Worm (Caenorhabditis elegans) whole organism, young adult: ENCODE measurements around the gene Y26E6A.3.

Experiments
- B0035.1 ChIP-seq: sonication (generic microtip); optimal IDR thresholded peaks from 2 replicates; lab custom pipeline; 2016; ENCODE audit warnings: missing genetic modification characterization, mild to moderate bottlenecking, missing compliant biosample characterization, missing genotype, missing genetic modification reagents
- C06A6.2 ChIP-seq: fragments of 200-800 bp; sonication (Bioruptor generic); conservative IDR thresholded peaks from 2 replicates; pipeline ENCODE4 v1.3.6; 2022; ENCODE audit warnings: missing genetic modification characterization, missing compliant biosample characterization
- T26A5.8 ChIP-seq: sonication (generic microtip); optimal IDR thresholded peaks from 2 replicates; lab custom pipeline; 2016; ENCODE audit warnings: missing genetic modification characterization, missing compliant biosample characterization
- Y53F4B.3 ChIP-seq: fragments of 200-800 bp; sonication (Bioruptor generic); IDR thresholded peaks from 2 replicates; pipeline ENCODE4 v1.3.6; 2022; ENCODE audit warnings: missing genetic modification reagents, missing genetic modification characterization, missing compliant biosample characterization
- akir-1 ChIP-seq: fragments of 200-800 bp; sonication (Bioruptor generic); optimal IDR thresholded peaks from 2 replicates; lab custom pipeline; 2018; ENCODE audit warnings: mild to moderate bottlenecking, missing genetic modification characterization, moderate library complexity, missing compliant biosample characterization
- ama-1 ChIP-seq, 3 experiments: fragments of 150-350 bp in 1 of 3; sonication (generic microtip) in 2 of 3; optimal IDR thresholded peaks; 2 replicates each; lab custom pipeline; 2014 to 2018; ENCODE audit warnings: missing biosample characterization in 2 of 3, missing genetic modification characterization in 2 of 3, missing genetic modification reagents in 2 of 3
- bed-2 ChIP-seq: fragments of 200-800 bp; sonication (Bioruptor generic); IDR thresholded peaks from 2 replicates; pipeline ENCODE4 v1.3.6; 2022; ENCODE audit warnings: missing genetic modification reagents, missing genetic modification characterization, missing compliant biosample characterization
- dox-1 ChIP-seq: fragments of 200-800 bp; sonication (Bioruptor generic); IDR thresholded peaks from 2 replicates; pipeline ENCODE4 v1.3.6; 2022; ENCODE audit warnings: missing genetic modification reagents, missing genetic modification characterization, missing compliant biosample characterization
- ets-4 ChIP-seq: fragments of 200-800 bp; sonication (Bioruptor generic); optimal IDR thresholded peaks from 2 replicates; lab custom pipeline; 2018; ENCODE audit warnings: mild to moderate bottlenecking, missing genetic modification characterization, missing compliant biosample characterization
- lsy-27 ChIP-seq: sonication (generic microtip); optimal IDR thresholded peaks from 2 replicates; lab custom pipeline; 2017; ENCODE audit warnings: missing genetic modification characterization, mild to moderate bottlenecking, missing compliant biosample characterization, antibody characterized with exemption, missing genotype, borderline replicate concordance; ENCODE audit not compliant: insufficient read depth
- sptf-2 ChIP-seq: fragments of 200-800 bp; sonication (Bioruptor generic); optimal IDR thresholded peaks from 2 replicates; lab custom pipeline; 2018; ENCODE audit warnings: mild to moderate bottlenecking, missing genetic modification characterization, missing compliant biosample characterization
- zfh-2 ChIP-seq: fragments of 200-800 bp; sonication (Bioruptor generic); conservative IDR thresholded peaks from 2 replicates; pipeline ENCODE4 v1.3.6; 2022; ENCODE audit warnings: missing genetic modification reagents, missing genetic modification characterization, missing compliant biosample characterization
- ztf-22 ChIP-seq: fragments of 200-800 bp; sonication (Bioruptor generic); optimal IDR thresholded peaks from 2 replicates; lab custom pipeline; 2018; ENCODE audit warnings: mild to moderate bottlenecking, missing genetic modification characterization, moderate library complexity, missing compliant biosample characterization
- ztf-3 ChIP-seq: fragments of 200-800 bp; sonication (Bioruptor generic); optimal IDR thresholded peaks from 2 replicates; lab custom pipeline; 2018; ENCODE audit warnings: mild to moderate bottlenecking, missing genetic modification characterization, missing compliant biosample characterization

DNA sequence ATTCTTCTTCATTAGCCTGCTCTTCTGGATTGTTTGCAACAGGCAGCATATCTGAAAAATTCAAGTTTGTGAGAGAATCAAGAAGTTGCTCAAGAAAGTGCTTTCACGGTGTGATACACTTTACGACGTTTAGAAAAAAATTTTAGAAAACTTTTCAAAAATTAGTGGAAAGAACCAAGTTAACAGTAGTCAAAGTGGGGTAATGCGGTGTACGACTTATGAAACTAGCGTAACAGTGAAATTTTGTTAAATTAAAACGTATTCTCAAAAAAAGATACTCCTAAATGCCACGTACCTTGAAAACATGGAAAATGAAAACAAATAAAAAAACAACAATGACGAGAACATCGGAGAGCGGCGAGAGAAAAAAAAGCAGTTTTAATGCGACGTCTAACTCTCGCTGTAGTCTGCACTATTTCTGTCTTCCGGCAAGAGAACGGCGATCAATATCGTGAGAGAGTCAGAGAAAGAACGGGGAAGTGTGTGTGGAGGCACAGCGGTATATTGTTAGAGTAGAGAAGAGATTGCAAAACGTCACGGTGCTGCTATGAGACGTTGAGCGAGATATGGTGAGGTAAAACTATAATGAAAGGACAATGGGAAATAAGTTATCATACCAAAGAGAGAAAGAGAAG, 7.5 kb upstream of the Y26E6A.3 start, which contains the start of gene ekl-5:
- TF ChIP-seq lsy-27 (tag; lab: Kevin White, UChicago) (no peak), zfh-2 (GFP tag; lab: Robert Waterston, UW) (peak; percentile 52; the same call in 1 of the 2 replicates), Y53F4B.3 (GFP tag; lab: Robert Waterston, UW) (no peak), ama-1 (optimal IDR thresholded peaks at IDR 0.05; lab: Kevin White, UChicago) (no peak), ama-1 (GFP tag; optimal IDR thresholded peaks at IDR 0.05; lab: Kevin White, UChicago) (no peak), ztf-3 (GFP tag; lab: Kevin White, UChicago) (no peak), ets-4 (no peak), sptf-2 (GFP tag; lab: Kevin White, UChicago) (no peak), C06A6.2 (GFP tag; lab: Robert Waterston, UW) (no peak), dox-1 (peak; percentile 43; the same call in 1 of the 2 replicates), bed-2 (GFP tag; lab: Robert Waterston, UW) (no peak), B0035.1 (tag; lab: Kevin White, UChicago) (no peak), T26A5.8 (no peak), akir-1 (GFP tag; lab: Kevin White, UChicago) (no peak), ztf-22 (GFP tag; lab: Kevin White, UChicago) (no peak)
